Fruit fly (Drosophila melanogaster): Measurements from ENCODE around the gene dar1.

The dar1 gene

dm6 chr3L:3615082-3615481 lies 11.1 kb upstream of the dar1 start, which contains the start of gene CG10357:
Gene CG10357, plus strand, starts transcription at chr3L:3615382.
- TF ChIP-seq pad (GFP tag; optimal IDR thresholded peaks at IDR 0.05) = no peak
- TF ChIP-seq CG7045 (GFP tag; optimal IDR thresholded peaks at IDR 0.05) = no peak
- no peak for TF ChIP-seq CG7101 (tag; optimal IDR thresholded peaks at IDR 0.05)
- TF ChIP-seq Hr96 (GFP tag; optimal IDR thresholded peaks at IDR 0.05) = no peak
- no peak for TF ChIP-seq tj (GFP tag; optimal IDR thresholded peaks at IDR 0.05)
- TF ChIP-seq ovo (GFP tag; optimal IDR thresholded peaks at IDR 0.05) = no peak
- TF ChIP-seq Clk (GFP tag; optimal IDR thresholded peaks at IDR 0.05) = no peak
- TF ChIP-seq Crg-1 (GFP tag; optimal IDR thresholded peaks at IDR 0.05) = no peak
- TF ChIP-seq CG12768 (GFP tag; optimal IDR thresholded peaks at IDR 0.05) = no peak
- no peak for TF ChIP-seq CG5204 (GFP tag; optimal IDR thresholded peaks at IDR 0.05)
- no peak for TF ChIP-seq toe (GFP tag; optimal IDR thresholded peaks at IDR 0.05)
- TF ChIP-seq CG11617 (GFP tag; optimal IDR thresholded peaks at IDR 0.05) = no peak
- no peak for TF ChIP-seq Mnt (GFP tag; optimal IDR thresholded peaks at IDR 0.05)
- TF ChIP-seq CG1620 (GFP tag; optimal IDR thresholded peaks at IDR 0.05) = no peak
- TF ChIP-seq cnc (optimal IDR thresholded peaks at IDR 0.05) = no peak
- no peak for TF ChIP-seq CG33017 (tag; optimal IDR thresholded peaks at IDR 0.05)
- no peak for TF ChIP-seq cic (GFP tag; optimal IDR thresholded peaks at IDR 0.05)

DNA sequence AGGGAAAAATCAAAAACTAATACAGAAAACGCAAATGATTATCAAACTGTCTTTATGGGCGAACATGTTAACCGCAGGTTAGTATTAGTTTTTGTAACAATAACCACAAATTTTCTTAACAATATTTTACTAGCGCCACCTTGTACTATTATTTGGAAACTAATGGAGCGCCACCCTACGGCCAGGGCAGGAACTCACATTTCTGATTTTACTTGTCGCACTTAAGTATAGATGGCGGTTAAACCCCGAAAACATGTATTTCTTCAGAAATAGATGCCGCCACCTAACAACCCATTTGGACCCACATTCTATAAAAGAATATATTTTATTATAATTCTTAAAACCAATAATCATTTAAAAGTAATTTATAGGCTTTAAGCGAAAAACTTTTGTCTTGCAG lies 9.8 kb upstream of the dar1 start:
- TF ChIP-seq Clk (GFP tag; optimal IDR thresholded peaks at IDR 0.05) = no peak
- TF ChIP-seq Hr96 (GFP tag; optimal IDR thresholded peaks at IDR 0.05) = peak; percentile 72
- peak; percentile 29 for TF ChIP-seq Mnt (GFP tag; optimal IDR thresholded peaks at IDR 0.05)
- TF ChIP-seq CG11617 (GFP tag; optimal IDR thresholded peaks at IDR 0.05) = peak; percentile 0
- no peak for TF ChIP-seq tj (GFP tag; optimal IDR thresholded peaks at IDR 0.05)
- TF ChIP-seq pad (GFP tag; optimal IDR thresholded peaks at IDR 0.05) = peak; percentile 60
- no peak for TF ChIP-seq cnc (optimal IDR thresholded peaks at IDR 0.05)
- TF ChIP-seq toe (GFP tag; optimal IDR thresholded peaks at IDR 0.05) = peak; percentile 58
- peak; percentile 49 for TF ChIP-seq CG5204 (GFP tag; optimal IDR thresholded peaks at IDR 0.05)
- TF ChIP-seq CG12768 (GFP tag; optimal IDR thresholded peaks at IDR 0.05) = peak; percentile 29
- peak; percentile 65 for TF ChIP-seq bab1 (GFP tag; optimal IDR thresholded peaks at IDR 0.05)
- no peak for TF ChIP-seq kay (GFP tag; ENCODE audit: borderline replicate concordance)
- peak; percentile 25 for TF ChIP-seq CG14711 (tag; optimal IDR thresholded peaks at IDR 0.05)
- no peak for TF ChIP-seq cic (GFP tag; optimal IDR thresholded peaks at IDR 0.05)
- peak; percentile 80 for TF ChIP-seq CG1620 (GFP tag; optimal IDR thresholded peaks at IDR 0.05)
- TF ChIP-seq CG7101 (tag; optimal IDR thresholded peaks at IDR 0.05) = peak; percentile 63
- TF ChIP-seq ovo (GFP tag; optimal IDR thresholded peaks at IDR 0.05) = peak; percentile 47
- peak; percentile 71 for TF ChIP-seq Crg-1 (GFP tag; optimal IDR thresholded peaks at IDR 0.05)
- TF ChIP-seq CG33017 (tag; optimal IDR thresholded peaks at IDR 0.05) = peak; percentile 19
- peak; percentile 47 for TF ChIP-seq CG7045 (GFP tag; optimal IDR thresholded peaks at IDR 0.05)

DNA sequence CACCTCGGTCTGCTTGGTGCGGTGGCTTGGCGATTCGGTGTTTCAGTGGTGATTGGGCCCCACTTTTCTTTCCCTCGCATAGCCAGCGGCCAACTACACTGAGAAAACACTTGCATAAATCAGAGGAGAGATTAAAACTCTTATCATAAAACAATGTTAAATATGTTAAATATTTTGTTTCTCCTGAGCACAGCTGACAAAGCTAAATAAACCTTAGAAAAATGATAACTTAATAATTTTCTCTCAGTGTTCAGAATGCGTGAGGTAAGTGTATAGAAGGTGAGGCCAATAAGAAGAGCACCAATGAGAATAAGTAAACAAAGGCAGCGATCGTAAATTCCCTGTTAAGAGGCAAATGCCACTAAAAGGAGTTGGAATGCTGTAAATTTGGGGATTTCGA lies 8.9 kb upstream of the dar1 start:
- TF ChIP-seq pad (GFP tag; optimal IDR thresholded peaks at IDR 0.05) (no peak), bab1 (GFP tag; optimal IDR thresholded peaks at IDR 0.05) (no peak), tj (GFP tag; optimal IDR thresholded peaks at IDR 0.05) (no peak), CG12768 (GFP tag; optimal IDR thresholded peaks at IDR 0.05) (no peak), cic (GFP tag; optimal IDR thresholded peaks at IDR 0.05) (no peak)

DNA sequence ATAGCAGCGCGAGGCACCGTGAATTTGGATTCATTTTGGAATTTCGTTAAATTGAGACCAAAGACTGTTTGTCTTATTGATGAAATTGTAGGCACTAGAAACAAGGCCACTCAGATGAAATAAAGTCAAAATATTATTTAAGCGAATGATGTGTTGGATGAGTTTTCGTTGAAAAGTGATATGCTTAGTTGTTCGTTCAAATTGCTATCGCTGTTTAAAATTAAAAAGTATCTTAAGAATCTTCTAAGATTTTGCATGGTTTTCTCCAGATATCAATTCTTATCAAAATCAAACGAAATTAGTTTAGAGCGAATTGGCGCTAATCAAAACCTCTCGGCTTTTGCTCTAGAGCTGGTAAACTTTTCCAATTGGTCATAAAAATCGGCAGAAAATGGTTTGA lies 5.2 kb upstream of the dar1 start, which contains the start of gene CG14974:
Gene CG14974, minus strand, starts transcription at position 101 of the 400 bp plus-strand sequence.
- no peak for TF ChIP-seq CG14711 (tag; optimal IDR thresholded peaks at IDR 0.05)
- TF ChIP-seq Clk (GFP tag; optimal IDR thresholded peaks at IDR 0.05) = no peak
- TF ChIP-seq cnc (optimal IDR thresholded peaks at IDR 0.05) = no peak

DNA sequence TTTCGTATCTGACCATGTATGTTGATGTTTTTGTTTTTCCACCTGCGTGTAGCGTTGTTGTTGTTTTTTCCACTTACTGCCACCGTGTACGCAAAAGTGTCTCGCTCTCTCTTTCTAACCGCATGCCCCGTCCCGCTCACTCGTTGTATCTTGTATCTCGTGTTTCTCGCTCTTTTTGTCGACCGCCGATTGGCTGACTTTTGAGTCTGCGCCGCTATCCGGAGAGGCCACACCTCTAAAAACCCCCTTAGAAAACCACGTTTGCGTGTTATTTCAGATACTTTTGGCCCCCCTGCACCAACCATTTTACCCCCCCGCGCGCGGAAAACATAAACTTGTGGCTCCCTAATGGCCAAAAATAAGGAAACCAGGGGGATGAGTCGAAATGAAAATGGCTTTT lies 1.3 kb upstream of the dar1 start:
- no peak for TF ChIP-seq CG12768 (GFP tag; optimal IDR thresholded peaks at IDR 0.05)
- no peak for TF ChIP-seq toe (GFP tag; optimal IDR thresholded peaks at IDR 0.05)

dm6 chr3L:3632500-3633183 lies 6.5 kb downstream of the dar1 start:
- TF ChIP-seq CG1620 (GFP tag; optimal IDR thresholded peaks at IDR 0.05) = no peak
- no peak for TF ChIP-seq Crg-1 (GFP tag; optimal IDR thresholded peaks at IDR 0.05)
- TF ChIP-seq cnc (optimal IDR thresholded peaks at IDR 0.05) = no peak
- TF ChIP-seq CG7045 (GFP tag; optimal IDR thresholded peaks at IDR 0.05) = peak; percentile 35
- no peak for TF ChIP-seq kay (GFP tag; ENCODE audit: borderline replicate concordance)
- peak; percentile 22 for TF ChIP-seq CG7101 (tag; optimal IDR thresholded peaks at IDR 0.05)
- TF ChIP-seq tj (GFP tag; optimal IDR thresholded peaks at IDR 0.05) = peak; percentile 35
- TF ChIP-seq Hr96 (GFP tag; optimal IDR thresholded peaks at IDR 0.05) = no peak
- TF ChIP-seq CG33017 (tag; optimal IDR thresholded peaks at IDR 0.05) = peak; percentile 42
- no peak for TF ChIP-seq Mnt (GFP tag; optimal IDR thresholded peaks at IDR 0.05)
- TF ChIP-seq pad (GFP tag; optimal IDR thresholded peaks at IDR 0.05) = no peak
- TF ChIP-seq bab1 (GFP tag; optimal IDR thresholded peaks at IDR 0.05) = no peak
- no peak for TF ChIP-seq Clk (GFP tag; optimal IDR thresholded peaks at IDR 0.05)
- TF ChIP-seq ovo (GFP tag; optimal IDR thresholded peaks at IDR 0.05) = no peak
- no peak for TF ChIP-seq cic (GFP tag; optimal IDR thresholded peaks at IDR 0.05)
- no peak for TF ChIP-seq CG5204 (GFP tag; optimal IDR thresholded peaks at IDR 0.05)
- no peak for TF ChIP-seq CG14711 (tag; optimal IDR thresholded peaks at IDR 0.05)
- peak; percentile 8 for TF ChIP-seq CG12768 (GFP tag; optimal IDR thresholded peaks at IDR 0.05)
- no peak for TF ChIP-seq toe (GFP tag; optimal IDR thresholded peaks at IDR 0.05)
- peak; percentile 20 for TF ChIP-seq CG11617 (GFP tag; optimal IDR thresholded peaks at IDR 0.05)
